Fruit fly (Drosophila melanogaster): ENCODE results near the gene ClC-c.
A peak's percentile ranks its signal among the peaks of the same experiment; 100 is the strongest.

DNA sequence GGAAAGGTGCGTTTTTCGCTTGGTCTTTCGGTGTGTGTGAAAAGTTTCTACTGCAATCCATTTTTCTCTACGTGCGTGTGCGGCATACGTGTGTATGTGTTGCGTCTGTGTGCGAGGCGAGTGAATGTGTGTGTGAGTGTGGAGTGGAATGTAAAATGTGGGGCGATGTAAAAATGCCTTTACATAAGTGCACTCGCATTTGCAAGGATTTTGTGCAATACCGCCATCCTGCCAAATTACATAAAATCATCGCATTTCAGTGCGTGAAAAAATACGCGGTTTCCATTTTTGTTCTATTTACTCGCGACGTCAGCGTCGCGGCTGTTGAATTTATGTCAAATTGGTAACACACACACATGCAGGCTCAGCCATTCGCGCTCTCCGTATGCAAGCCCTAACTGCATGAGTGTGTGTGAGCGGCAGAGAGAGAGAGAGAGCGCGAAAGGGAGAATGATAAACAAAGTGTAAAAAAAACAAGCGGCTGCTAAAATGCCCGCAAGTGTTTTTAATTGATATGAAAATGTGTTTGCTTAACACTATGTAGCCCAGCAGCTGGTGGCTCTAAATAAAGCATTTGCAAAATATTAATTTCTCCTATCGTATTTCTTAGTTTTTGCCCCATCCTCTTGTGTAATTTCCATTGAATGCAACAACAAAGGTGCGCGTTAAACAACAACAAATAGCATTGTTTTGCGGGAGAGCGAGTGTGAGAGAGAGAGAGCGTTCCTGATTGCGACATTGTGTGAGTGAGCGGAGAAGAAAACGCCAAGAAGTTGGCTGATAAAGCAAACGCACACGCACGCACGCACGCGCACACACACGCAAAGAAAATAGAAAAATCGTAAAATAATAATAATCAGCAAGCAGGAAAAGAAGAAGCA, 37.9 kb upstream of the ClC-c start:
- TF ChIP-seq Dif (GFP tag; optimal IDR thresholded peaks at IDR 0.05; ENCODE audit: partially characterized antibody): peak; percentile 58
- peak; percentile 41 for TF ChIP-seq h (GFP tag; optimal IDR thresholded peaks at IDR 0.05)
- no peak for TF ChIP-seq dmrt93B (GFP tag; optimal IDR thresholded peaks at IDR 0.05)
- TF ChIP-seq sv (GFP tag; optimal IDR thresholded peaks at IDR 0.05): no peak
- no peak for TF ChIP-seq Mio (GFP tag; optimal IDR thresholded peaks at IDR 0.05)
- TF ChIP-seq Hr78 (GFP tag; optimal IDR thresholded peaks at IDR 0.05): peak; percentile 39
- no peak for TF ChIP-seq jim (GFP tag; optimal IDR thresholded peaks at IDR 0.05)
- TF ChIP-seq brk (GFP tag; optimal IDR thresholded peaks at IDR 0.05): no peak
- TF ChIP-seq Vsx2 (GFP tag; optimal IDR thresholded peaks at IDR 0.05; ENCODE audit: partially characterized antibody): no peak
- TF ChIP-seq Sp1 (GFP tag; optimal IDR thresholded peaks at IDR 0.05): no peak
- TF ChIP-seq ey (GFP tag; optimal IDR thresholded peaks at IDR 0.05): no peak
- TF ChIP-seq CG9705 (GFP tag; optimal IDR thresholded peaks at IDR 0.05): no peak
